Worm (Caenorhabditis elegans) whole organism, L3 larva: ENCODE data around the gene tag-196.

Experiments used
- R02D3.7 ChIP-seq: fragments of 150-350 bp; optimal IDR thresholded peaks from 2 replicates; lab custom pipeline; 2014; ENCODE audit warnings: missing biosample characterization, missing genetic modification characterization
- ama-1 ChIP-seq: fragments of 150-350 bp; optimal IDR thresholded peaks from 2 replicates; lab custom pipeline; 2018
- fos-1 ChIP-seq: fragments of 150-350 bp; optimal IDR thresholded peaks from 2 replicates; lab custom pipeline; 2014; ENCODE audit warnings: missing biosample characterization, missing genetic modification characterization
- hmg-11 ChIP-seq: sonication (generic microtip); optimal IDR thresholded peaks from 2 replicates; lab custom pipeline; 2016; ENCODE audit warnings: missing genetic modification characterization, missing compliant biosample characterization
- lin-15B ChIP-seq: fragments of 150-350 bp; optimal IDR thresholded peaks from 2 replicates; lab custom pipeline; 2014; ENCODE audit warnings: missing biosample characterization, missing genetic modification characterization
- lin-39 ChIP-seq: fragments of 150-350 bp; optimal IDR thresholded peaks from 2 replicates; lab custom pipeline; 2018; ENCODE audit warnings: missing biosample characterization, missing genetic modification reagents, missing genetic modification characterization
- mdl-1 ChIP-seq: fragments of 150-350 bp; optimal IDR thresholded peaks from 2 replicates; lab custom pipeline; 2014; ENCODE audit warnings: missing biosample characterization, missing genetic modification characterization
- nhr-11 ChIP-seq: fragments of 150-350 bp; optimal IDR thresholded peaks from 2 replicates; lab custom pipeline; 2014; ENCODE audit warnings: missing biosample characterization, missing genetic modification characterization
- nhr-12 ChIP-seq: fragments of 150-350 bp; optimal IDR thresholded peaks from 2 replicates; lab custom pipeline; 2014; ENCODE audit warnings: missing biosample characterization, missing genetic modification characterization
- nhr-43 ChIP-seq: sonication (generic microtip); optimal IDR thresholded peaks from 2 replicates; lab custom pipeline; 2016; ENCODE audit warnings: mild to moderate bottlenecking, missing genetic modification characterization, missing compliant biosample characterization; ENCODE audit not compliant: poor library complexity, severe bottlenecking
- nhr-77 ChIP-seq: fragments of 150-350 bp; optimal IDR thresholded peaks from 2 replicates; lab custom pipeline; 2014; ENCODE audit warnings: missing biosample characterization, missing genetic modification characterization
- unc-62 ChIP-seq: fragments of 150-350 bp; sonication (generic microtip); optimal IDR thresholded peaks from 4 replicates; lab custom pipeline; 2014; ENCODE audit warnings: missing biosample characterization, missing genetic modification reagents, missing genetic modification characterization
- zag-1 ChIP-seq: fragments of 150-350 bp; optimal IDR thresholded peaks from 2 replicates; lab custom pipeline; 2014; ENCODE audit warnings: missing biosample characterization, missing genetic modification characterization
- ztf-11 ChIP-seq: fragments of 150-350 bp; optimal IDR thresholded peaks from 2 replicates; lab custom pipeline; 2014; ENCODE audit warnings: missing biosample characterization, missing genetic modification characterization

DNA sequence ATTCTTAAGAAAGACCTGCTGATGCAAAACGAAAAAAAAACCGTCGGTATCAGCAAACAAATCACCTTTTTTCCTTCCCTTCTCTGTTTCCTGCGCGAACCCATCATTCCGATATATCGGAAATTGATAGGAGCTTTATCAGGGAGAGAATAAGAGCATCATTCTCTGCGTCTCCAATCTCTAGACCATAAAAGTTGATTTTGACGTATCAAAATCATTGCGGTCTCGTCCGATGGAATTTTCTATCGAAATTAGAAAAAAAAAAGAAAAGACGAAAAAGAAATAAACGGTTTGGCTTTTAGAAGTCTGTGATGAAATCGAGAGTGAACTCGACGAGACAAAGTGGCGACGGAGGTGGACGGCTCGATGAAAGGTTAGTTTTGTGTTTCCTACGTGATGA lies 45.7 kb upstream of the tag-196 start, which contains the start of gene stdh-4:
- TF ChIP-seq hmg-11 (tag; lab: Kevin White, UChicago) (no peak), lin-39 (no peak), nhr-11 (tag; lab: Kevin White, UChicago) (no peak), R02D3.7 (tag; lab: Kevin White, UChicago) (no peak), nhr-43 (tag; lab: Kevin White, UChicago) (no peak), mdl-1 (tag; lab: Kevin White, UChicago) (no peak), fos-1 (tag; lab: Kevin White, UChicago) (no peak), nhr-77 (tag; lab: Kevin White, UChicago) (no peak), lin-15B (tag; lab: Kevin White, UChicago) (no peak), ztf-11 (tag; lab: Kevin White, UChicago) (no peak), zag-1 (no peak), unc-62 (GFP tag; lab: Kevin White, UChicago) (no peak), nhr-12 (tag; lab: Kevin White, UChicago) (no peak), ama-1 (no peak)
